Worm (Caenorhabditis elegans): Measurements from ENCODE around the gene hsp-4.

DNA sequence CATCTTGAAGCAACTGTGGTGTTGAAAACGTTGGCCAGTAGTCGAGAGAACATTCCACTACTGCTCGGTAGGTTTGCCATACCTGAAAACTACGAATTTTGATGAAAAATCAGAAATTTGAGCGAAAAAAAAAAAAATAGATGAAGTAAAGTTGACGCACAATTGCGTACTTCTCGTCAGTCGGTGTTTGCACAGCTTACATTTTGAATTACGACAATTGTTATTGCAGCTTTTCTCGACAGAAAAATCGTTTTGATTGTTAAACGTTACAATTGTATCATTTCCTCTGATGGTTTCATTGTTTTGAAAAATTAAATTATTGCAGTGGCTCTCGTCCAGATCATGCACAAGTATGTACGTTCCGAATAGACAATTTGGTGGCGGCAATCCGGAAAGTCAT is 42.4 kb downstream of the hsp-4 start, which contains the start of the genes F45E12.5 and cnep-1:
- TF ChIP-seq unc-62 (GFP tag; optimal IDR thresholded peaks at IDR 0.05), result no peak
- TF ChIP-seq M03D4.4 (tag; optimal IDR thresholded peaks at IDR 0.05), result no peak
- no peak for TF ChIP-seq pha-4 (tag; optimal IDR thresholded peaks at IDR 0.05)
- TF ChIP-seq lsy-2 (tag; optimal IDR thresholded peaks at IDR 0.05), result no peak
- no peak for TF ChIP-seq blmp-1 (tag; optimal IDR thresholded peaks at IDR 0.05)
- TF ChIP-seq mls-2 (tag; optimal IDR thresholded peaks at IDR 0.05), result no peak
- no peak for TF ChIP-seq ceh-83 (GFP tag; optimal IDR thresholded peaks at IDR 0.05)
- TF ChIP-seq lin-32 (GFP tag; optimal IDR thresholded peaks at IDR 0.05), result no peak
- TF ChIP-seq snpc-4 (tag; optimal IDR thresholded peaks at IDR 0.05), result no peak
- no peak for TF ChIP-seq lin-13 (tag; optimal IDR thresholded peaks at IDR 0.05)
- TF ChIP-seq mab-5 (tag; optimal IDR thresholded peaks at IDR 0.05), result no peak
- no peak for TF ChIP-seq mep-1 (tag; optimal IDR thresholded peaks at IDR 0.05)
